Fruit fly (Drosophila melanogaster): ENCODE measurements around the gene GluRIIA.

Gene GluRIIA

DNA sequence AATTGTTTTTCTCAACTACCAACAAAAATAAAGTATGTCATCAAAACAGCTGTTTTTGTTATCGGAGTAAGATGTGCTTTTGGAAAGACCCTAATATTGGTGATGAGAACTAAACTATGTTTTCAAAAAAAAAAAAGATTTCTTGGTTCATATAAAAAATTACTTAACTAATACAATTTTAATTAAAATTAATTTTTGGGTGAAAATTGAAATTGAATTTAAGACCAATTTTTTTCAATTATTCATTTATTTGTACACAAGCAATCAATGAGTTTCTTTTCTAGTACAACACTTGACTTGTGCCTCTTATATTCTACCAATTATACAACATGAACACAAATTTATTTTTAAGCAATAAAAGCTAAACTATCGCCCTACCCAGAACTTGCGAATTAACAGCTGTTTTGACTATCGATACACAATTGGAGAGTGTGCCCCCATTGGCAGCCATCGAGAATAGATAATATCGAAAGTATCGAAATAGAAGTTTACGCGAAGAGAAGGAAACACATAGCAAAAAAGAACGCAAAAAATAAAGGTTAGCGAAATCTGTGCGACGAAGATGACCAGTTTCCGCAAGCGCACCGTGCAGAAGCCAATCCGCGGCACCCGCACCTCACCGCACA is 30.9 kb upstream of the GluRIIA start, which contains the start of the genes Vps52 and Elp4 (continued):
- no peak for TF ChIP-seq cg (GFP tag; optimal IDR thresholded peaks at IDR 0.05)
- TF ChIP-seq sqz (GFP tag; optimal IDR thresholded peaks at IDR 0.05): no peak
- peak; percentile 76 for TF ChIP-seq Sry-δ (GFP tag; optimal IDR thresholded peaks at IDR 0.05)
- TF ChIP-seq insv (GFP tag; optimal IDR thresholded peaks at IDR 0.05): peak in 1 of 2 experiments; percentile 51
- TF ChIP-seq Fer3 (tag; optimal IDR thresholded peaks at IDR 0.05): peak; percentile 82
- peak; percentile 45 for TF ChIP-seq CG1647 (GFP tag; optimal IDR thresholded peaks at IDR 0.05)
- peak; percentile 68 for TF ChIP-seq Bteb2 (GFP tag; optimal IDR thresholded peaks at IDR 0.05)
- peak; percentile 77 for TF ChIP-seq CG4424 (GFP tag; optimal IDR thresholded peaks at IDR 0.05)
- 0 out of 4 replicates have a peak, but pooled peaks have one; percentile 55 for TF ChIP-seq chinmo (GFP tag; IDR thresholded peaks at IDR 0.05; ENCODE audit: partially characterized antibody)
- no peak for TF ChIP-seq sc (optimal IDR thresholded peaks at IDR 0.05)
- TF ChIP-seq sc (GFP tag; optimal IDR thresholded peaks at IDR 0.05): peak; percentile 60
- peak; percentile 56 for TF ChIP-seq gro (GFP tag; optimal IDR thresholded peaks at IDR 0.05)
- no peak for TF ChIP-seq CG3407 (GFP tag; optimal IDR thresholded peaks at IDR 0.05)
- no peak for TF ChIP-seq Lim3 (GFP tag; IDR thresholded peaks at IDR 0.05)
- no peak for TF ChIP-seq D19A (tag; optimal IDR thresholded peaks at IDR 0.05)
- no peak for TF ChIP-seq HmgD (GFP tag; optimal IDR thresholded peaks at IDR 0.05)
- TF ChIP-seq CG17568 (GFP tag; optimal IDR thresholded peaks at IDR 0.05): no peak
- peak; percentile 69 for TF ChIP-seq esg (GFP tag; conservative IDR thresholded peaks at IDR 0.05)
- TF ChIP-seq ab (GFP tag; optimal IDR thresholded peaks at IDR 0.05): no peak
- no peak for TF ChIP-seq Hr39 (optimal IDR thresholded peaks at IDR 0.05)
- TF ChIP-seq CG9215 (GFP tag; IDR thresholded peaks at IDR 0.05): peak; percentile 72
- no peak; the same call in 1 of the 2 replicates for TF ChIP-seq wor (GFP tag; IDR thresholded peaks at IDR 0.05)
- peak; percentile 56; the same call in 1 of the 2 replicates for TF ChIP-seq CG31224 (GFP tag; IDR thresholded peaks at IDR 0.05)
- TF ChIP-seq Ada2b (GFP tag; IDR thresholded peaks at IDR 0.05): peak; percentile 56
- peak; percentile 68 for TF ChIP-seq nerfin-1 (tag; optimal IDR thresholded peaks at IDR 0.05)
- TF ChIP-seq NK7.1 (GFP tag; optimal IDR thresholded peaks at IDR 0.05): peak; percentile 20
- peak; percentile 63 for TF ChIP-seq CG2129 (GFP tag; IDR thresholded peaks at IDR 0.05; ENCODE audit: partially characterized antibody)
- no peak for TF ChIP-seq hth (optimal IDR thresholded peaks at IDR 0.05)
- peak; percentile 49 for TF ChIP-seq CG34376 (GFP tag; optimal IDR thresholded peaks at IDR 0.05)
- TF ChIP-seq ken (GFP tag; IDR thresholded peaks at IDR 0.05): peak; percentile 56; the same call in 1 of the 3 replicates
- TF ChIP-seq CG9817 (tag; optimal IDR thresholded peaks at IDR 0.05): peak; percentile 75
- no peak for TF ChIP-seq ATbp (GFP tag; optimal IDR thresholded peaks at IDR 0.05)
- TF ChIP-seq ssp (GFP tag; IDR thresholded peaks at IDR 0.05): peak; percentile 80
- peak; percentile 19 for TF ChIP-seq CG15073 (GFP tag; optimal IDR thresholded peaks at IDR 0.05)
- TF ChIP-seq CG6813 (GFP tag; optimal IDR thresholded peaks at IDR 0.05): no peak
- no peak for TF ChIP-seq crol (GFP tag; IDR thresholded peaks at IDR 0.05)
- peak; percentile 48 for TF ChIP-seq maf-S (GFP tag; optimal IDR thresholded peaks at IDR 0.05)
- TF ChIP-seq CG5245 (GFP tag; optimal IDR thresholded peaks at IDR 0.05): peak; percentile 48
- TF ChIP-seq CG2116 (GFP tag; optimal IDR thresholded peaks at IDR 0.05): peak; percentile 86
- peak; percentile 27 for TF ChIP-seq CG1529 (GFP tag; optimal IDR thresholded peaks at IDR 0.05)
- TF ChIP-seq Oaz (GFP tag; IDR thresholded peaks at IDR 0.05): no peak
- no peak for TF ChIP-seq CG31365 (tag; optimal IDR thresholded peaks at IDR 0.05)
- no peak for TF ChIP-seq CG6175 (GFP tag; IDR thresholded peaks at IDR 0.05)
- TF ChIP-seq CG9797 (GFP tag; optimal IDR thresholded peaks at IDR 0.05): peak; percentile 16
- no peak for TF ChIP-seq h (optimal IDR thresholded peaks at IDR 0.05)
- peak; percentile 60 for TF ChIP-seq CG12299 (tag; optimal IDR thresholded peaks at IDR 0.05)
- TF ChIP-seq ap (GFP tag; IDR thresholded peaks at IDR 0.05): peak; percentile 19; the same call in 1 of the 2 replicates
- peak; percentile 83 for TF ChIP-seq hb (GFP tag; IDR thresholded peaks at IDR 0.05; ENCODE audit: partially characterized antibody)
- peak; percentile 67 for TF ChIP-seq nerfin-2 (GFP tag; IDR thresholded peaks at IDR 0.05; ENCODE audit: partially characterized antibody)
- no peak for TF ChIP-seq Vsx1 (GFP tag; optimal IDR thresholded peaks at IDR 0.05)
- peak; percentile 79 for TF ChIP-seq slou (GFP tag; optimal IDR thresholded peaks at IDR 0.05)
